Fruit fly (Drosophila melanogaster): ENCODE measurements around the gene Fas2.

DNA sequence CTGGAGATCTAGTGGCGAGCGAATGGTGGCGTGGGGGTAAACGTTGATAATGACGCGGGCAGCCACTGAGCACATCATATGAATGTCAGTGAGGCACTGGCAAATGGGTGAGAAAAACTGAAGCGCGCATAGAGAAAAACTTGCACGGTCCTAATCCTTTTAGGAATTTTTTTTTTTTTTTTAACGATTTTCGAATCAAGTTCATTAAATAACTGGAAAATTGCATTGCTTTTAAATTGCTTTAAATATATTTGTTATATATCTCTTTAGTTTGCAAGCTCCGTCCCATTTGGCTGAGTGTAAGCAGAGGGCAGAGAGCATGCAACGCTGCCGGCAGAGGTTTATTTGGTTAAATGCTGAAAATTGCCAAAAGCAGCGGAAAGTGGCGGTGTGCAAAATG lies 8.4 kb downstream of the Fas2 start:
- TF ChIP-seq CG7045 (GFP tag; optimal IDR thresholded peaks at IDR 0.05) (no peak), cic (GFP tag; optimal IDR thresholded peaks at IDR 0.05) (no peak), toe (GFP tag; optimal IDR thresholded peaks at IDR 0.05) (no peak), CG7101 (tag; optimal IDR thresholded peaks at IDR 0.05) (no peak), CG12768 (GFP tag; optimal IDR thresholded peaks at IDR 0.05) (no peak), cnc (optimal IDR thresholded peaks at IDR 0.05) (no peak), ovo (GFP tag; optimal IDR thresholded peaks at IDR 0.05) (no peak), Crg-1 (GFP tag; optimal IDR thresholded peaks at IDR 0.05) (no peak), kay (GFP tag; ENCODE audit: borderline replicate concordance) (peak; percentile 30), pad (GFP tag; optimal IDR thresholded peaks at IDR 0.05) (no peak), tj (GFP tag; optimal IDR thresholded peaks at IDR 0.05) (no peak)

Data from whole organism, adult.